Worm (Caenorhabditis elegans) whole organism, L3 larva: Measurements from ENCODE around the gene nuaf-3.
A peak's percentile ranks its signal among the peaks of the same experiment; 100 is the strongest.

ENCODE experiments used
- ama-1 ChIP-seq: fragments of 150-350 bp; optimal IDR thresholded peaks from 2 replicates; lab custom pipeline; 2018
- ceh-82 ChIP-seq: fragments of 150-350 bp; optimal IDR thresholded peaks from 2 replicates; lab custom pipeline; 2014; ENCODE audit warnings: missing biosample characterization, missing genetic modification characterization
- ceh-9 ChIP-seq: sonication (generic microtip); optimal IDR thresholded peaks from 2 replicates; lab custom pipeline; 2018; ENCODE audit warnings: missing biosample characterization, missing genetic modification characterization
- egl-5 ChIP-seq: fragments of 150-350 bp; optimal IDR thresholded peaks from 2 replicates; lab custom pipeline; 2017; ENCODE audit warnings: missing biosample characterization, missing genetic modification reagents, missing genetic modification characterization, inconsistent platforms
- elt-1 ChIP-seq: fragments of 150-350 bp; optimal IDR thresholded peaks from 2 replicates; lab custom pipeline; 2014; ENCODE audit warnings: missing biosample characterization, missing genetic modification characterization
- elt-2 ChIP-seq: sonication (generic microtip); optimal IDR thresholded peaks from 2 replicates; lab custom pipeline; 2016; ENCODE audit warnings: missing genetic modification reagents, mild to moderate bottlenecking, missing genetic modification characterization, missing compliant biosample characterization
- elt-3 ChIP-seq, 3 experiments: fragments of 150-350 bp in 1 of 3; sonication (generic microtip) in 2 of 3; optimal IDR thresholded peaks; 2 replicates in 2 of 3; 4 replicates in 1 of 3; lab custom pipeline; 2014 to 2017; ENCODE audit warnings: missing biosample characterization in 3 of 3, missing genetic modification characterization in 3 of 3
- eor-1 ChIP-seq, 2 experiments: fragments of 150-350 bp; optimal IDR thresholded peaks; 2 replicates each; lab custom pipeline; 2014 to 2018; ENCODE audit warnings: missing biosample characterization in 2 of 2, missing genetic modification characterization in 2 of 2
- fkh-10 ChIP-seq: sonication (generic microtip); optimal IDR thresholded peaks from 2 replicates; lab custom pipeline; 2017; ENCODE audit warnings: missing biosample characterization, missing genetic modification reagents, missing genetic modification characterization
- fkh-2 ChIP-seq: fragments of 150-350 bp; optimal IDR thresholded peaks from 2 replicates; lab custom pipeline; 2014; ENCODE audit warnings: missing biosample characterization, missing genetic modification reagents, missing genetic modification characterization
- hmg-11 ChIP-seq: sonication (generic microtip); optimal IDR thresholded peaks from 2 replicates; lab custom pipeline; 2016; ENCODE audit warnings: missing genetic modification characterization, missing compliant biosample characterization
- jun-1 ChIP-seq: fragments of 150-350 bp; optimal IDR thresholded peaks from 2 replicates; lab custom pipeline; 2014; ENCODE audit warnings: missing biosample characterization, missing genetic modification reagents, missing genetic modification characterization
- lin-15B ChIP-seq: fragments of 150-350 bp; optimal IDR thresholded peaks from 2 replicates; lab custom pipeline; 2014; ENCODE audit warnings: missing biosample characterization, missing genetic modification characterization
- lin-39 ChIP-seq: fragments of 150-350 bp; optimal IDR thresholded peaks from 2 replicates; lab custom pipeline; 2018; ENCODE audit warnings: missing biosample characterization, missing genetic modification reagents, missing genetic modification characterization
- lsy-12 ChIP-seq: sonication (generic microtip); optimal IDR thresholded peaks from 2 replicates; lab custom pipeline; 2016; ENCODE audit warnings: mild to moderate bottlenecking, missing genetic modification characterization, missing compliant biosample characterization
- mdl-1 ChIP-seq: fragments of 150-350 bp; optimal IDR thresholded peaks from 2 replicates; lab custom pipeline; 2014; ENCODE audit warnings: missing biosample characterization, missing genetic modification characterization
- mml-1 ChIP-seq: fragments of 150-350 bp; sonication (generic microtip); optimal IDR thresholded peaks from 3 replicates; lab custom pipeline; 2014; ENCODE audit warnings: missing biosample characterization, missing genetic modification characterization
- nfya-1 ChIP-seq: sonication (generic microtip); optimal IDR thresholded peaks from 2 replicates; lab custom pipeline; 2017; ENCODE audit warnings: missing genetic modification characterization, mild to moderate bottlenecking, missing compliant biosample characterization, antibody characterized with exemption, moderate library complexity; ENCODE audit not compliant: insufficient read depth
- nhr-11 ChIP-seq: fragments of 150-350 bp; optimal IDR thresholded peaks from 2 replicates; lab custom pipeline; 2014; ENCODE audit warnings: missing biosample characterization, missing genetic modification characterization
- nhr-12 ChIP-seq: fragments of 150-350 bp; optimal IDR thresholded peaks from 2 replicates; lab custom pipeline; 2014; ENCODE audit warnings: missing biosample characterization, missing genetic modification characterization
- nhr-23 ChIP-seq: fragments of 150-350 bp; optimal IDR thresholded peaks from 2 replicates; lab custom pipeline; 2014; ENCODE audit warnings: missing biosample characterization, missing genetic modification reagents, missing genetic modification characterization
- nhr-25 ChIP-seq: sonication (generic microtip); optimal IDR thresholded peaks from 2 replicates; lab custom pipeline; 2017; ENCODE audit warnings: missing biosample characterization, missing genetic modification characterization
- nhr-67 ChIP-seq: fragments of 150-350 bp; optimal IDR thresholded peaks from 2 replicates; lab custom pipeline; 2014; ENCODE audit warnings: missing biosample characterization, missing genetic modification characterization
- nhr-76 ChIP-seq: fragments of 150-350 bp; sonication (generic microtip); optimal IDR thresholded peaks from 5 replicates; lab custom pipeline; 2014; ENCODE audit warnings: missing biosample characterization, missing genetic modification characterization
- nhr-77 ChIP-seq: fragments of 150-350 bp; optimal IDR thresholded peaks from 2 replicates; lab custom pipeline; 2014; ENCODE audit warnings: missing biosample characterization, missing genetic modification characterization
- pha-4 ChIP-seq: fragments of 150-350 bp; optimal IDR thresholded peaks from 2 replicates; lab custom pipeline; 2014; ENCODE audit warnings: missing biosample characterization, missing genetic modification reagents, missing genetic modification characterization
- pqm-1 ChIP-seq: fragments of 150-350 bp; optimal IDR thresholded peaks from 2 replicates; lab custom pipeline; 2017; ENCODE audit warnings: missing biosample characterization, missing genetic modification characterization, inconsistent platforms
- skn-1 ChIP-seq: fragments of 150-350 bp; optimal IDR thresholded peaks from 2 replicates; lab custom pipeline; 2014; ENCODE audit warnings: missing biosample characterization, missing genetic modification characterization
- snpc-4 ChIP-seq: fragments of 150-350 bp; optimal IDR thresholded peaks from 2 replicates; lab custom pipeline; 2014; ENCODE audit warnings: missing biosample characterization, missing genetic modification characterization
- tbx-2 ChIP-seq: sonication (generic microtip); optimal IDR thresholded peaks from 2 replicates; lab custom pipeline; 2016; ENCODE audit warnings: mild to moderate bottlenecking, missing genetic modification characterization, missing compliant biosample characterization
- unc-39 ChIP-seq: sonication (generic microtip); optimal IDR thresholded peaks from 4 replicates; lab custom pipeline; 2017; ENCODE audit warnings: missing biosample characterization, missing genetic modification characterization
- unc-62 ChIP-seq: fragments of 150-350 bp; sonication (generic microtip); optimal IDR thresholded peaks from 4 replicates; lab custom pipeline; 2014; ENCODE audit warnings: missing biosample characterization, missing genetic modification reagents, missing genetic modification characterization
- zag-1 ChIP-seq: fragments of 150-350 bp; optimal IDR thresholded peaks from 2 replicates; lab custom pipeline; 2014; ENCODE audit warnings: missing biosample characterization, missing genetic modification characterization
- ztf-11 ChIP-seq: fragments of 150-350 bp; optimal IDR thresholded peaks from 2 replicates; lab custom pipeline; 2014; ENCODE audit warnings: missing biosample characterization, missing genetic modification characterization
- ztf-4 ChIP-seq: fragments of 150-350 bp; optimal IDR thresholded peaks from 2 replicates; lab custom pipeline; 2014; ENCODE audit warnings: missing biosample characterization, missing genetic modification characterization

nuaf-3 gene

DNA sequence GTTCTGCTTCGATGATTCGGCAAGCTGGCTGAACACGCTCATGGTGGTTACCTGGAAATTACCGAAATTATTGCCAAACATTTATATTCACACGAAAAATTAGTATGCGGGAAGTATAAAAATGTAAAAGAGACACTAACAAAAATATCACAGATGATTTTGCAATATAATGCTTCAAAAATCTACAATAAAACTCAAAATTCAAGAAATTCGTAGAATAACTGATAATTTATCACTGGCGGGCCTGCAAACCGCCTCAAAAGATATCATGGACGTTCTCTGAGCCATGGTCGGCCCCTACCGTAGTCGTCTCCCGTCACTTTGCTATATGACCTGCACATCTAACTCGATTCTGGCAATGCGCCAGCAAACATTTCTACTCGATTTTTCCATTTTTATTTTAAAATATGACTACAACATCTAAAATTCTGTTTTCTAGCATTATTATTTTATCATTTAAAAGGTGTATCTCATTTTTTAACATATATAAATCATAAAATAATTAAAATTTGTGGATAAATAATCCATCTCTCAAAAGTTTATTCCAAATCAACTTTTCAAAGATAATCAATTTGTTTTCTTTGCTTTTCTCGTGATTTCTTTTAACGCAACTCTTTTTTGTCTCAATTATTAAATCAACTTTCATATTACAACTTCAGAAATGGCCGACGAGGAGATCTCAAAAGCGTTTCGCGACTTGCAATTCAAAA, 34.5 kb upstream of the nuaf-3 start, which contains the start of the genes F01G4.6 and pfd-1 (continued):
- peak; percentile 60 for TF ChIP-seq fkh-10 (GFP tag; lab: Kevin White, UChicago)
- TF ChIP-seq lsy-12 (tag; lab: Kevin White, UChicago) = peak; percentile 96
- TF ChIP-seq mdl-1 (tag; lab: Kevin White, UChicago) = no peak
- TF ChIP-seq nhr-11 (tag; lab: Kevin White, UChicago) = peak; percentile 75
- peak; percentile 95 for TF ChIP-seq lin-15B (tag; lab: Kevin White, UChicago)
- TF ChIP-seq ztf-11 (tag; lab: Kevin White, UChicago) = no peak
- peak; percentile 92 for TF ChIP-seq nhr-25 (tag; lab: Kevin White, UChicago)
- TF ChIP-seq nfya-1 (tag; lab: Kevin White, UChicago) = peak; percentile 98
- TF ChIP-seq unc-62 (GFP tag; lab: Kevin White, UChicago) = no peak
- peak; percentile 64 for TF ChIP-seq mml-1 (tag; lab: Kevin White, UChicago)

DNA sequence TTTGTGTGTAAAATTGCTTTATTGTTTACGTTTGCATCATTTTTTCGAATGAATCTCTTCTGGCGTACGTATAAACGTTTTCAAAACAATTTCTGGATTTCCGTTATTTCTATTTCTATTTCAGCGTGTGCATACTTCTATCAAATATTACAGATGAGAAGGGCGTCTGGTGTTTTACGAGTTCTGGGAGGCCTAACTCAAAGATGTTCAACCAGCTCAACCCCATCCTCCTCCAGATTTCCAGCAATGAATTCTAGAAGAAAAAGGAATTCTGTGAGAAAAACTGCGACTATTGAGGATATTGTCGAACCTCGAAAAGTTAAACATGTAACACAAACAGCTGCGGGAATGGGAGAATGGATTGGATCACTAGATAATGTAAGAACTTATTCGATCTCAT, 33.2 kb upstream of the nuaf-3 start, which contains the start of gene C08F8.2:
Gene C08F8.2, plus strand, starts transcription at position 154 of the 400 bp plus-strand sequence.
- TF ChIP-seq nhr-12 (tag; lab: Kevin White, UChicago) (no peak), fkh-2 (tag; lab: Kevin White, UChicago) (no peak), unc-39 (no peak), ama-1 (lab: Kevin White, UChicago) (peak; percentile 53), ztf-11 (tag; lab: Kevin White, UChicago) (no peak), zag-1 (no peak), skn-1 (tag; lab: Kevin White, UChicago) (no peak)

DNA sequence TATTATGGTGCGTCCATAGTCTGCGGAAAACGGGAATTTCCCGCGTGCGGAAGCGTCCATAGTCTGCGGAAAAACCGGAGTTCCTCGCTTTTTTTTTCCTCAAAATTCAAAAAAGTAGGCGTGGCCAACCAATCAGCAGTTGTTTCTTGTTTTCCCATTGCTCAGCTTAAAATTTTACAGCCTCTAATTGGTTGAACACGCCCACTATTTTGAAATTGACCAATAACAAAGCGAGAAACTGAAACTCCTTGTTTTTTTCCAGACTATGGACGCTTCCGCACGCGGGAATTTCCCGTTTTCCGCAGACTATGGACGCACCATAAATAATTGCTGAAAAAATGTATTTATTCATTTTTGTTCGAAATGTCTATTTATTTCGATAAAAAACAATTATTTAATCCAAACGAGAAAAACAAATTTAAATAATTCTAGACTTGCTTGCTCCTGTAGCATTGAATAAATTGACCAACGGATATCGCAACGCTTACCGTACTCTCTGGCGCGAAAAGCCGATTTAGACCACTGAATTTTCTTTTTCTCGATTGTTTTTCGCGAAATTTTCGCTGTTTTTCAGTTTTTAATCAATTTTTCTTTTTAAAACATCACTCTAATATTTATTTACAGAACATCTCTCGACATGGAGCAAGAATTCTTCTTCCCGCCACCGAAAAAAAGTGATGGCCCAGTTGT, 29.5 kb upstream of the nuaf-3 start, which contains the start of gene C08F8.3:
Gene C08F8.3, plus strand, starts transcription at position 620 of the 690 bp plus-strand sequence.
- peak; percentile 67 for TF ChIP-seq nfya-1 (tag; lab: Kevin White, UChicago)
- TF ChIP-seq, all 47 proteins: peak for 1; not testable (repeated sequence) for 46

DNA sequence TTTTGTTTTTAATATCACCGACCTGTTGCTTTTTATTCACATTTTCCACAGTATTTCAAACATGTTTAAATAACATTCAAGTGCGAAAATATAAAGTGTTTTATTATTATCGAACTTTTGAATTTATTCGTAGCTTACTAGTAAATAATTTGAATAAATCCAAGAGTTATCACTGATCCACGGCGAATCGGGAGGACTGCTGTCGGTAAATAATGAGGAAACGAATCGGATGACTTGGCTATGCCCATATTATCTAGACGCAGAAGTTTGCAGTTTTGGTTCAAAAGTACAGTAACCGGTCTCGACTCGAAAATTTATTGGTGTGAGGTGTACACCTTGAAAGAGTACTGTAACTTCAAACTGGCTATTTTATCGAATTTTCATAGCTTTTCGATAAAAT, 27.6 kb upstream of the nuaf-3 start:
- no peak for TF ChIP-seq ceh-82
- TF ChIP-seq jun-1 (tag; lab: Kevin White, UChicago) = no peak
- no peak for TF ChIP-seq pqm-1 (tag; lab: Kevin White, UChicago)
- no peak for TF ChIP-seq nhr-77
- TF ChIP-seq zag-1 = no peak
- no peak for TF ChIP-seq egl-5 (tag; lab: Kevin White, UChicago)
- no peak for TF ChIP-seq skn-1 (tag; lab: Kevin White, UChicago)
- no peak for TF ChIP-seq lin-15B (tag; lab: Kevin White, UChicago)
- no peak for TF ChIP-seq ceh-9 (tag; lab: Kevin White, UChicago)
- TF ChIP-seq eor-1 (tag; optimal IDR thresholded peaks at IDR 0.05; lab: Kevin White, UChicago) = no peak
- TF ChIP-seq elt-3 (tag; optimal IDR thresholded peaks at IDR 0.05; lab: Kevin White, UChicago) = no peak
- no peak for TF ChIP-seq ama-1 (lab: Kevin White, UChicago)
- TF ChIP-seq fkh-10 (GFP tag; lab: Kevin White, UChicago) = no peak
- no peak for TF ChIP-seq tbx-2
- no peak for TF ChIP-seq snpc-4 (tag; lab: Kevin White, UChicago)
- TF ChIP-seq hmg-11 (tag; lab: Kevin White, UChicago) = no peak
- no peak for TF ChIP-seq lin-39 (tag; lab: Kevin White, UChicago)
- TF ChIP-seq nhr-23 (tag; lab: Kevin White, UChicago) = no peak

DNA sequence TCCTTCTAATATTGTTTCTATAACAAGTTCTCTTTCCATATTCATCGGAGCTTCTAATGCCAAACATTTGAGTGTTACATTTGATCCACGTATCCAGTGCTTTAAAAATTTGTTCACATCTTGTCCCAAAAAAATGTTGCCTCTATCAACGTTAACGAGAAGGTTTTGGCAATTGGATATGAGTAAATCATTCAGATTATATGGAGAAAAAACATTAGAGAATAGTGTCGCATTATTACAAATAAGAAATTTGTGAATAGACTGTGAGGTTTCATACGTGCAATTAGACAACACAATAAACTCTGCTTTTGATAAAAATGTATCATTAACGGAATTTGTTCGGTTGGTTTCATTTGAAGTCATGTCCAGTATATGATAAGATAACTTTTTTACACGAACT, 24.2 kb upstream of the nuaf-3 start, which contains the start of gene mboa-4:
Gene mboa-4, minus strand, starts transcription at position 101 of the 400 bp plus-strand sequence.
- TF ChIP-seq snpc-4 (tag; lab: Kevin White, UChicago) (no peak), eor-1 (tag; optimal IDR thresholded peaks at IDR 0.05; lab: Kevin White, UChicago) (no peak), unc-39 (no peak), nhr-76 (no peak), ztf-11 (tag; lab: Kevin White, UChicago) (no peak), nhr-67 (no peak), nhr-11 (tag; lab: Kevin White, UChicago) (no peak), ama-1 (lab: Kevin White, UChicago) (no peak), elt-1 (no peak), elt-2 (tag; lab: Kevin White, UChicago) (no peak), pha-4 (tag; lab: Kevin White, UChicago) (no peak), ztf-4 (tag; lab: Kevin White, UChicago) (no peak)
- TF ChIP-seq, all 47 proteins: peak for 0
